Fruit fly (Drosophila melanogaster) whole organism, embryonic: ENCODE data around the gene RabX6.
A peak's percentile ranks its signal among the peaks of the same experiment; 100 is the strongest.

ENCODE experiments used
- Atf6 ChIP-seq: fragments of 200-800 bp; sonication (Bioruptor generic); IDR thresholded peaks from 2 replicates; pipeline ENCODE4 v1.3.6; 2022; ENCODE audit warnings: missing biosample characterization, missing genetic modification characterization
- Bdp1 ChIP-seq: fragments of 200-800 bp; sonication (Bioruptor generic); optimal IDR thresholded peaks from 3 replicates; lab custom pipeline; 2016; ENCODE audit warnings: missing biosample characterization, missing genetic modification characterization
- CG10274 ChIP-seq: fragments of 200-800 bp; sonication (Bioruptor generic); optimal IDR thresholded peaks from 3 replicates; lab custom pipeline; 2017; ENCODE audit warnings: missing biosample characterization, mild to moderate bottlenecking, missing genetic modification characterization
- CG10462 ChIP-seq: fragments of 200-800 bp; sonication (Bioruptor generic); optimal IDR thresholded peaks from 2 replicates; lab custom pipeline; 2016; ENCODE audit warnings: missing biosample characterization, missing genetic modification characterization
- CG12071 ChIP-seq: fragments of 200-800 bp; sonication (Bioruptor generic); optimal IDR thresholded peaks from 3 replicates; lab custom pipeline; 2018; ENCODE audit warnings: missing biosample characterization, mild to moderate bottlenecking, missing genetic modification characterization
- CG12155 ChIP-seq: fragments of 200-800 bp; sonication (Bioruptor generic); optimal IDR thresholded peaks from 3 replicates; lab custom pipeline; 2016; ENCODE audit warnings: missing biosample characterization, missing genetic modification characterization
- CG13624 ChIP-seq: fragments of 200-800 bp; sonication (Bioruptor generic); optimal IDR thresholded peaks from 2 replicates; lab custom pipeline; 2016; ENCODE audit warnings: missing biosample characterization, missing genetic modification characterization
- CG14965 ChIP-seq: fragments of 200-800 bp; sonication (Bioruptor generic); optimal IDR thresholded peaks from 2 replicates; lab custom pipeline; 2016; ENCODE audit warnings: missing biosample characterization, missing genetic modification characterization, borderline replicate concordance
- CG15514 ChIP-seq: fragments of 200-800 bp; sonication (Bioruptor generic); optimal IDR thresholded peaks from 3 replicates; lab custom pipeline; 2017; ENCODE audit warnings: missing biosample characterization, missing genetic modification characterization, mild to moderate bottlenecking, moderate library complexity, missing genetic modification reagents
- CG17328 ChIP-seq: fragments of 200-800 bp; sonication (Bioruptor generic); IDR thresholded peaks from 2 replicates; pipeline ENCODE4 v1.3.6; 2022; ENCODE audit warnings: missing biosample characterization, missing genetic modification characterization
- CG17912 ChIP-seq: fragments of 200-800 bp; sonication (Bioruptor generic); optimal IDR thresholded peaks from 2 replicates; lab custom pipeline; 2018; ENCODE audit warnings: missing biosample characterization, mild to moderate bottlenecking, missing genetic modification characterization
- CG18262 ChIP-seq: fragments of 200-800 bp; optimal IDR thresholded peaks from 3 replicates; lab custom pipeline; 2019; ENCODE audit warnings: missing biosample characterization, mild to moderate bottlenecking, missing genetic modification characterization, moderate library complexity
- CG2120 ChIP-seq: fragments of 200-800 bp; sonication (Bioruptor generic); optimal IDR thresholded peaks from 3 replicates; lab custom pipeline; 2016; ENCODE audit warnings: missing biosample characterization, missing genetic modification characterization
- CG2678 ChIP-seq: fragments of 200-800 bp; sonication (Bioruptor generic); optimal IDR thresholded peaks from 3 replicates; lab custom pipeline; 2019; ENCODE audit warnings: missing biosample characterization, mild to moderate bottlenecking, missing genetic modification characterization, moderate library complexity
- CG31388 ChIP-seq: fragments of 200-800 bp; sonication (Bioruptor generic); optimal IDR thresholded peaks from 2 replicates; lab custom pipeline; 2016; ENCODE audit warnings: missing biosample characterization, missing genetic modification characterization
- CG32772 ChIP-seq: fragments of 200-800 bp; sonication (Bioruptor generic); IDR thresholded peaks from 2 replicates; pipeline ENCODE4 v1.3.6; 2022; ENCODE audit warnings: missing biosample characterization, missing genetic modification characterization
- CG3281 ChIP-seq: fragments of 200-800 bp; sonication (Bioruptor generic); optimal IDR thresholded peaks from 3 replicates; lab custom pipeline; 2017; ENCODE audit warnings: missing biosample characterization, mild to moderate bottlenecking, missing genetic modification characterization
- CG3995 ChIP-seq: fragments of 200-800 bp; sonication (Bioruptor generic); optimal IDR thresholded peaks from 3 replicates; lab custom pipeline; 2016; ENCODE audit warnings: missing biosample characterization, missing genetic modification characterization
- CG4707 ChIP-seq: fragments of 200-800 bp; sonication (Bioruptor generic); optimal IDR thresholded peaks from 2 replicates; lab custom pipeline; 2018; ENCODE audit warnings: missing biosample characterization, mild to moderate bottlenecking, missing genetic modification characterization, moderate library complexity
- CG7357 ChIP-seq: fragments of 200-800 bp; sonication (Bioruptor generic); IDR thresholded peaks from 3 replicates; pipeline ENCODE4 v1.3.6; 2022; ENCODE audit warnings: missing biosample characterization, missing genetic modification characterization
- CG8281 ChIP-seq: fragments of 200-800 bp; sonication (Bioruptor generic); optimal IDR thresholded peaks from 2 replicates; lab custom pipeline; 2018; ENCODE audit warnings: missing biosample characterization, mild to moderate bottlenecking, missing genetic modification characterization, moderate library complexity
- D19A ChIP-seq: fragments of 200-800 bp; optimal IDR thresholded peaks from 3 replicates; lab custom pipeline; 2019; ENCODE audit warnings: missing biosample characterization, mild to moderate bottlenecking, missing genetic modification characterization, moderate library complexity
- Dek ChIP-seq: fragments of 200-800 bp; sonication (Bioruptor generic); optimal IDR thresholded peaks from 3 replicates; lab custom pipeline; 2019; ENCODE audit warnings: missing biosample characterization, mild to moderate bottlenecking, missing genetic modification characterization, moderate library complexity
- Dp ChIP-seq: fragments of 200-800 bp; sonication (Bioruptor generic); optimal IDR thresholded peaks from 2 replicates; lab custom pipeline; 2018; ENCODE audit warnings: missing biosample characterization, mild to moderate bottlenecking, missing genetic modification characterization, moderate library complexity
- Elba2 ChIP-seq: fragments of 200-800 bp; sonication (Bioruptor generic); optimal IDR thresholded peaks from 3 replicates; lab custom pipeline; 2016; ENCODE audit warnings: missing biosample characterization, missing genetic modification characterization
- Ets97D ChIP-seq: fragments of 200-800 bp; sonication (Bioruptor generic); optimal IDR thresholded peaks from 3 replicates; lab custom pipeline; 2016; ENCODE audit warnings: missing biosample characterization, missing genetic modification characterization
- Fer2 ChIP-seq: fragments of 200-800 bp; sonication (Bioruptor generic); optimal IDR thresholded peaks from 2 replicates; lab custom pipeline; 2018; ENCODE audit warnings: missing biosample characterization, mild to moderate bottlenecking, missing genetic modification characterization, moderate library complexity
- GATAe ChIP-seq: fragments of 200-800 bp; sonication (Bioruptor generic); conservative IDR thresholded peaks from 2 replicates; pipeline ENCODE4 v1.3.6; 2022; ENCODE audit warnings: missing biosample characterization, missing genetic modification characterization
- H2.0 ChIP-seq: fragments of 200-800 bp; sonication (Bioruptor generic); IDR thresholded peaks from 2 replicates; pipeline ENCODE4 v1.3.6; 2022; ENCODE audit warnings: missing biosample characterization, missing genetic modification characterization
- Hmx ChIP-seq: fragments of 200-800 bp; sonication (Bioruptor generic); optimal IDR thresholded peaks from 2 replicates; lab custom pipeline; 2016; ENCODE audit warnings: missing biosample characterization, missing genetic modification characterization
- Hsf ChIP-seq: fragments of 200-800 bp; sonication (Bioruptor generic); optimal IDR thresholded peaks from 3 replicates; lab custom pipeline; 2016; ENCODE audit warnings: missing biosample characterization, missing genetic modification characterization
- Max ChIP-seq: fragments of 200-800 bp; sonication (Bioruptor generic); optimal IDR thresholded peaks from 2 replicates; lab custom pipeline; 2016; ENCODE audit warnings: missing biosample characterization, mild to moderate bottlenecking, missing genetic modification characterization
- Spps ChIP-seq: fragments of 200-800 bp; sonication (Bioruptor generic); optimal IDR thresholded peaks from 2 replicates; lab custom pipeline; 2018; ENCODE audit warnings: missing biosample characterization, mild to moderate bottlenecking, missing genetic modification characterization
- Sry-β ChIP-seq: fragments of 200-800 bp; sonication (Bioruptor generic); optimal IDR thresholded peaks from 2 replicates; lab custom pipeline; 2018; ENCODE audit warnings: missing biosample characterization, mild to moderate bottlenecking, missing genetic modification characterization, moderate library complexity
- Stat92E ChIP-seq, 3 experiments: fragments of >200 bp in 2 of 3; fragments of 200-800 bp in 1 of 3; sonication (Bioruptor generic) in 1 of 3; optimal IDR thresholded peaks; 2 replicates each; lab custom pipeline; 2017 to 2019; ENCODE audit warnings: missing biosample characterization in 3 of 3, missing genetic modification characterization in 3 of 3, mild to moderate bottlenecking in 1 of 3, moderate library complexity in 1 of 3
- al ChIP-seq: fragments of 200-800 bp; sonication (Bioruptor generic); IDR thresholded peaks from 2 replicates; pipeline ENCODE4 v1.3.6; 2022; ENCODE audit warnings: missing biosample characterization, missing genetic modification characterization
- bcd ChIP-seq: fragments of 200-800 bp; sonication (Bioruptor generic); optimal IDR thresholded peaks from 2 replicates; lab custom pipeline; 2017; ENCODE audit warnings: missing biosample characterization, mild to moderate bottlenecking, missing genetic modification characterization
- cad ChIP-seq: fragments of >200 bp; optimal IDR thresholded peaks from 2 replicates; lab custom pipeline; 2017; ENCODE audit warnings: missing biosample characterization, missing genetic modification characterization
- cwo ChIP-seq: fragments of 200-800 bp; sonication (Bioruptor generic); optimal IDR thresholded peaks from 3 replicates; lab custom pipeline; 2017; ENCODE audit warnings: missing biosample characterization, missing genetic modification characterization, mild to moderate bottlenecking, moderate library complexity, missing genetic modification reagents
- dmrt99B ChIP-seq: fragments of 200-800 bp; sonication (Bioruptor generic); optimal IDR thresholded peaks from 2 replicates; lab custom pipeline; 2018; ENCODE audit warnings: missing biosample characterization, mild to moderate bottlenecking, missing genetic modification characterization, moderate library complexity
- eyg ChIP-seq: fragments of 200-800 bp; sonication (Bioruptor generic); optimal IDR thresholded peaks from 3 replicates; lab custom pipeline; 2016; ENCODE audit warnings: missing biosample characterization, missing genetic modification characterization
- gce ChIP-seq: fragments of 200-800 bp; sonication (Bioruptor generic); IDR thresholded peaks from 3 replicates; pipeline ENCODE4 v1.3.6; 2022; ENCODE audit warnings: missing biosample characterization, missing genetic modification characterization
- mld ChIP-seq: fragments of 200-800 bp; sonication (Bioruptor generic); IDR thresholded peaks from 3 replicates; pipeline ENCODE4 v1.3.6; 2022; ENCODE audit warnings: missing biosample characterization, missing genetic modification characterization; ENCODE audit not compliant: partially characterized antibody
- psq ChIP-seq: fragments of 200-800 bp; sonication (Bioruptor generic); optimal IDR thresholded peaks from 2 replicates; lab custom pipeline; 2017; ENCODE audit warnings: missing biosample characterization, missing genetic modification characterization
- row ChIP-seq: fragments of 200-800 bp; sonication (Bioruptor generic); IDR thresholded peaks from 3 replicates; pipeline ENCODE4 v1.3.6; 2022; ENCODE audit warnings: missing biosample characterization, missing genetic modification characterization
- schlank ChIP-seq: fragments of 200-800 bp; sonication (Bioruptor generic); optimal IDR thresholded peaks from 2 replicates; lab custom pipeline; 2018; ENCODE audit warnings: missing biosample characterization, mild to moderate bottlenecking, missing genetic modification characterization
- sima ChIP-seq: fragments of 200-800 bp; sonication (Bioruptor generic); optimal IDR thresholded peaks from 2 replicates; lab custom pipeline; 2016; ENCODE audit warnings: missing biosample characterization, missing genetic modification characterization
- twi ChIP-seq: fragments of 200-800 bp; optimal IDR thresholded peaks from 2 replicates; lab custom pipeline; 2019; ENCODE audit warnings: missing biosample characterization, mild to moderate bottlenecking, missing genetic modification characterization, moderate library complexity
- tx ChIP-seq: fragments of 200-800 bp; sonication (Bioruptor generic); optimal IDR thresholded peaks from 2 replicates; lab custom pipeline; 2016; ENCODE audit warnings: missing biosample characterization, missing genetic modification characterization
- yki ChIP-seq: fragments of >200 bp; optimal IDR thresholded peaks from 3 replicates; lab custom pipeline; 2018

RabX6 gene

dm6 chr3L:725527-726191 lies 35.3 kb downstream of the RabX6 start (continued):
- TF ChIP-seq tx (GFP tag; lab: Kevin White, UChicago) (peak; percentile 47), Bdp1 (GFP tag; lab: Kevin White, UChicago) (peak; percentile 43), Atf6 (no peak), CG17912 (GFP tag; lab: Kevin White, UChicago) (no peak), Hmx (GFP tag; lab: Kevin White, UChicago) (no peak), twi (no peak), Elba2 (GFP tag; lab: Kevin White, UChicago) (peak; percentile 58), Fer2 (tag; lab: Kevin White, UChicago) (no peak), schlank (no peak), CG7357 (GFP tag; lab: Robert Waterston, UW) (peak; percentile 65; the same call in 1 of the 3 replicates), CG3281 (no peak), Hsf (peak; percentile 76), CG2120 (GFP tag; lab: Kevin White, UChicago) (no peak), sima (peak; percentile 26), GATAe (GFP tag; lab: Robert Waterston, UW) (no peak), Ets97D (GFP tag; lab: Kevin White, UChicago) (peak; percentile 11), al (GFP tag; lab: Robert Waterston, UW) (no peak), Dp (GFP tag; lab: Kevin White, UChicago) (no peak), Dek (tag; lab: Kevin White, UChicago) (no peak), Sry-β (GFP tag; lab: Kevin White, UChicago) (peak; percentile 24), dmrt99B (tag; lab: Kevin White, UChicago) (peak; percentile 59), cad (GFP tag; lab: Kevin White, UChicago) (no peak), Stat92E (GFP tag; optimal IDR thresholded peaks at IDR 0.05; lab: Kevin White, UChicago) (peak in 1 of 3 experiments; percentile 16), CG10462 (peak; percentile 75), CG32772 (GFP tag; lab: Robert Waterston, UW) (peak; percentile 85), CG15514 (GFP tag; lab: Kevin White, UChicago) (no peak), CG31388 (GFP tag; lab: Kevin White, UChicago) (peak; percentile 71), gce (peak; percentile 61; the same call in 1 of the 3 replicates), psq (GFP tag; lab: Kevin White, UChicago) (peak; percentile 3), yki (lab: Kevin White, UChicago) (no peak), CG17328 (GFP tag; lab: Robert Waterston, UW) (peak; percentile 94), CG12155 (GFP tag; lab: Kevin White, UChicago) (peak; percentile 66), bcd (peak; percentile 44), eyg (peak; percentile 26), cwo (GFP tag; lab: Kevin White, UChicago) (no peak), mld (GFP tag; lab: Robert Waterston, UW) (no peak), Spps (tag; lab: Kevin White, UChicago) (peak; percentile 89), CG18262 (tag; lab: Kevin White, UChicago) (peak; percentile 94), CG13624 (GFP tag; lab: Kevin White, UChicago) (no peak), Max (peak; percentile 66), CG14965 (peak; percentile 26), CG12071 (GFP tag; lab: Kevin White, UChicago) (no peak), CG4707 (GFP tag; lab: Kevin White, UChicago) (peak; percentile 50), D19A (tag; lab: Kevin White, UChicago) (peak; percentile 83), CG10274 (GFP tag; lab: Kevin White, UChicago) (no peak), H2.0 (GFP tag; lab: Robert Waterston, UW) (peak; percentile 45; the same call in 1 of the 2 replicates), row (GFP tag; lab: Robert Waterston, UW) (peak; percentile 84), CG3995 (GFP tag; lab: Kevin White, UChicago) (no peak), CG2678 (tag; lab: Kevin White, UChicago) (peak; percentile 48), CG8281 (tag; lab: Kevin White, UChicago) (peak; percentile 36)
